Worm (Caenorhabditis elegans) whole organism, late embryonic: ENCODE results near the gene R04D3.3.
A peak's percentile ranks its signal among the peaks of the same experiment; 100 is the strongest.

ENCODE experiments used
- C08G9.2 ChIP-seq: sonication (generic microtip); optimal IDR thresholded peaks from 2 replicates; lab custom pipeline; 2016; ENCODE audit warnings: mild to moderate bottlenecking, missing genetic modification characterization, moderate library complexity, missing compliant biosample characterization
- C38D4.7 ChIP-seq: fragments of 200-800 bp; sonication (Bioruptor generic); optimal IDR thresholded peaks from 2 replicates; lab custom pipeline; 2018; ENCODE audit warnings: mild to moderate bottlenecking, missing genetic modification characterization, moderate library complexity, missing compliant biosample characterization
- T23F11.4 ChIP-seq: fragments of 200-800 bp; sonication (Bioruptor generic); optimal IDR thresholded peaks from 2 replicates; lab custom pipeline; 2018; ENCODE audit warnings: mild to moderate bottlenecking, missing genetic modification characterization, missing compliant biosample characterization
- Y22D7AL.16 ChIP-seq: sonication (generic microtip); optimal IDR thresholded peaks from 2 replicates; lab custom pipeline; 2016; ENCODE audit warnings: missing genetic modification characterization, missing compliant biosample characterization
- ahr-1 ChIP-seq: sonication (generic microtip); optimal IDR thresholded peaks from 2 replicates; lab custom pipeline; 2016; ENCODE audit warnings: missing genetic modification characterization, missing compliant biosample characterization
- ama-1 ChIP-seq: fragments of 150-350 bp; optimal IDR thresholded peaks from 2 replicates; lab custom pipeline; 2014
- ceh-18 ChIP-seq: sonication (generic microtip); optimal IDR thresholded peaks from 2 replicates; lab custom pipeline; 2016; ENCODE audit warnings: missing genetic modification characterization, missing compliant biosample characterization
- ceh-19 ChIP-seq: fragments of 200-800 bp; sonication (Bioruptor generic); optimal IDR thresholded peaks from 2 replicates; lab custom pipeline; 2018; ENCODE audit warnings: mild to moderate bottlenecking, missing genetic modification characterization, missing compliant biosample characterization
- ceh-22 ChIP-seq: sonication (generic microtip); optimal IDR thresholded peaks from 2 replicates; lab custom pipeline; 2017; ENCODE audit warnings: missing biosample characterization, missing genetic modification characterization
- ceh-30 ChIP-seq: fragments of 150-350 bp; optimal IDR thresholded peaks from 2 replicates; lab custom pipeline; 2014; ENCODE audit warnings: missing biosample characterization, missing genetic modification characterization
- ceh-31 ChIP-seq: sonication (generic microtip); optimal IDR thresholded peaks from 2 replicates; lab custom pipeline; 2016; ENCODE audit warnings: missing genetic modification characterization, missing compliant biosample characterization
- ceh-45 ChIP-seq: fragments of 200-800 bp; sonication (Bioruptor generic); IDR thresholded peaks from 2 replicates; pipeline ENCODE4 v1.3.6; 2022; ENCODE audit warnings: missing genetic modification reagents, missing genetic modification characterization, missing compliant biosample characterization
- ceh-48 ChIP-seq: sonication (generic microtip); optimal IDR thresholded peaks from 2 replicates; lab custom pipeline; 2016; ENCODE audit warnings: missing genetic modification characterization, inconsistent platforms, missing compliant biosample characterization
- che-1 ChIP-seq: sonication (generic microtip); optimal IDR thresholded peaks from 2 replicates; lab custom pipeline; 2016; ENCODE audit warnings: mild to moderate bottlenecking, missing genetic modification characterization, missing compliant biosample characterization
- dmd-4 ChIP-seq: sonication (generic microtip); optimal IDR thresholded peaks from 2 replicates; lab custom pipeline; 2016; ENCODE audit warnings: borderline replicate concordance, missing genetic modification characterization, missing compliant biosample characterization
- elt-4 ChIP-seq: sonication (generic microtip); optimal IDR thresholded peaks from 2 replicates; lab custom pipeline; 2016; ENCODE audit warnings: missing genetic modification characterization, missing compliant biosample characterization
- fkh-10 ChIP-seq: fragments of 150-350 bp; optimal IDR thresholded peaks from 2 replicates; lab custom pipeline; 2014; ENCODE audit warnings: missing biosample characterization, missing genetic modification reagents, missing genetic modification characterization
- fkh-6 ChIP-seq: sonication (generic microtip); optimal IDR thresholded peaks from 2 replicates; lab custom pipeline; 2016; ENCODE audit warnings: missing genetic modification characterization, missing compliant biosample characterization
- gmeb-2 ChIP-seq: sonication (generic microtip); optimal IDR thresholded peaks from 2 replicates; lab custom pipeline; 2016; ENCODE audit warnings: missing genetic modification characterization, inconsistent platforms, missing compliant biosample characterization
- hlh-6 ChIP-seq: sonication (generic microtip); optimal IDR thresholded peaks from 2 replicates; lab custom pipeline; 2016; ENCODE audit warnings: missing genotype, missing genetic modification characterization, missing compliant biosample characterization
- lin-11 ChIP-seq: fragments of 200-800 bp; sonication (Bioruptor generic); optimal IDR thresholded peaks from 2 replicates; lab custom pipeline; 2018; ENCODE audit warnings: mild to moderate bottlenecking, missing genetic modification characterization, missing compliant biosample characterization
- madf-2 ChIP-seq: sonication (generic microtip); optimal IDR thresholded peaks from 2 replicates; lab custom pipeline; 2017; ENCODE audit warnings: missing genetic modification characterization, missing compliant biosample characterization
- mec-3 ChIP-seq: sonication (generic microtip); optimal IDR thresholded peaks from 2 replicates; lab custom pipeline; 2016; ENCODE audit warnings: borderline replicate concordance, missing genetic modification characterization, missing compliant biosample characterization
- nfya-1 ChIP-seq: sonication (generic microtip); optimal IDR thresholded peaks from 2 replicates; lab custom pipeline; 2017; ENCODE audit warnings: missing genetic modification characterization, mild to moderate bottlenecking, missing compliant biosample characterization, antibody characterized with exemption, moderate library complexity
- nhr-11 ChIP-seq: fragments of 150-350 bp; optimal IDR thresholded peaks from 2 replicates; lab custom pipeline; 2014; ENCODE audit warnings: missing biosample characterization, missing genetic modification characterization
- nhr-232 ChIP-seq: sonication (generic microtip); optimal IDR thresholded peaks from 2 replicates; lab custom pipeline; 2016; ENCODE audit warnings: missing genetic modification characterization, missing compliant biosample characterization
- npax-4 ChIP-seq: sonication (generic microtip); optimal IDR thresholded peaks from 2 replicates; lab custom pipeline; 2016; ENCODE audit warnings: missing genetic modification characterization, missing compliant biosample characterization
- pag-3 ChIP-seq: sonication (generic microtip); optimal IDR thresholded peaks from 2 replicates; lab custom pipeline; 2016; ENCODE audit warnings: missing compliant biosample characterization, missing genetic modification characterization, borderline replicate concordance
- pat-9 ChIP-seq: fragments of 200-800 bp; sonication (Bioruptor generic); optimal IDR thresholded peaks from 2 replicates; lab custom pipeline; 2018; ENCODE audit warnings: mild to moderate bottlenecking, missing genetic modification characterization, moderate library complexity, missing compliant biosample characterization
- pax-1 ChIP-seq: fragments of 150-350 bp; optimal IDR thresholded peaks from 2 replicates; lab custom pipeline; 2014; ENCODE audit warnings: missing biosample characterization, missing genetic modification characterization
- pha-4 ChIP-seq: fragments of 150-350 bp; optimal IDR thresholded peaks from 2 replicates; lab custom pipeline; 2018; ENCODE audit warnings: missing biosample characterization, missing genetic modification reagents, missing genetic modification characterization
- pqm-1 ChIP-seq: sonication (generic microtip); optimal IDR thresholded peaks from 2 replicates; lab custom pipeline; 2016; ENCODE audit warnings: missing genetic modification characterization, missing compliant biosample characterization
- pros-1 ChIP-seq: fragments of 150-350 bp; optimal IDR thresholded peaks from 2 replicates; lab custom pipeline; 2014; ENCODE audit warnings: missing biosample characterization, missing genetic modification reagents, missing genetic modification characterization
- ref-2 ChIP-seq: sonication (generic microtip); optimal IDR thresholded peaks from 2 replicates; lab custom pipeline; 2016; ENCODE audit warnings: missing genetic modification characterization, missing compliant biosample characterization
- sox-2 ChIP-seq: fragments of 200-800 bp; sonication (Bioruptor generic); IDR thresholded peaks from 2 replicates; pipeline ENCODE4 v1.3.6; 2022; ENCODE audit warnings: missing genetic modification reagents, missing genetic modification characterization, missing compliant biosample characterization
- sox-4 ChIP-seq: sonication (generic microtip); optimal IDR thresholded peaks from 2 replicates; lab custom pipeline; 2017; ENCODE audit warnings: mild to moderate bottlenecking, missing genetic modification characterization, inconsistent platforms, missing compliant biosample characterization
- syd-9 ChIP-seq: sonication (generic microtip); optimal IDR thresholded peaks from 2 replicates; lab custom pipeline; 2016; ENCODE audit warnings: mild to moderate bottlenecking, missing genetic modification characterization, moderate library complexity, missing compliant biosample characterization
- tbx-7 ChIP-seq: sonication (generic microtip); optimal IDR thresholded peaks from 2 replicates; lab custom pipeline; 2016; ENCODE audit warnings: missing genotype, missing genetic modification characterization, missing compliant biosample characterization
- ttx-3 ChIP-seq: sonication (generic microtip); optimal IDR thresholded peaks from 2 replicates; lab custom pipeline; 2016; ENCODE audit warnings: missing genetic modification reagents, missing genetic modification characterization, missing compliant biosample characterization
- unc-3 ChIP-seq, 2 experiments: fragments of 200-800 bp in 1 of 2; sonication (Bioruptor generic) in 1 of 2; sonication (generic microtip) in 1 of 2; conservative IDR thresholded peaks in 1 of 2; optimal IDR thresholded peaks in 1 of 2; 2 replicates each; pipeline versions ENCODE4 v1.3.6 to Lab custom; 2016 to 2022; ENCODE audit warnings: missing compliant biosample characterization in 2 of 2, missing genetic modification characterization in 2 of 2, missing genetic modification reagents in 1 of 2

R04D3.3 gene

DNA sequence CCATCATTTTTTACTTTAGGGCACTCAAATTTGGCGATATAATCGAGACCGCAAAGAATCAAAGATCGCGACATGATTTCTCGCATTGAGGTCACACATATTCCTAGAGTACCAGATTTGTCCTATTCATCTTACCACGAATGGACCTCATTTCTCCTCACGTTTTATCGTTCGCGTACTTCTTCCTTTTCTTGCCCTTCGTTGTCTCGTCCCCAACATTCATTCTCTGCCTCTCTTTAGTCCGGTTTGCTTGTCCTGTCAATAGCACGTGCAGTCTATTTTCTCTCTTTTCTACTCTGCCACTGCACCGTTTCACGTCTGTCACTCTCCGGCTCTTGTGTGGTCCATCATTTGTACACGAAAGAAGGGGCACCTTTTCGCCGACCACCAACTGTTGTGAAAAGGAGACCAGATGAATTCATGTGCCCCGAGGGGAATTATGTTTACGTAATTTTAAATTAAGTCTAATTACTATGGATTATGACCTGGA is 39.0 kb downstream of the R04D3.3 start (continued):
- no peak for TF ChIP-seq nhr-232 (tag; lab: Kevin White, UChicago)
- TF ChIP-seq pqm-1 (tag; lab: Kevin White, UChicago), result no peak
- no peak for TF ChIP-seq T23F11.4
- TF ChIP-seq C38D4.7, result no peak
- TF ChIP-seq lin-11 (tag; lab: Kevin White, UChicago), result no peak
- TF ChIP-seq ceh-22 (tag; lab: Kevin White, UChicago), result no peak
- no peak for TF ChIP-seq pax-1 (tag; lab: Kevin White, UChicago)
- no peak for TF ChIP-seq madf-2 (tag; lab: Kevin White, UChicago)
- TF ChIP-seq nfya-1 (tag; lab: Kevin White, UChicago), result peak; percentile 70
- TF ChIP-seq Y22D7AL.16 (tag; lab: Kevin White, UChicago), result no peak
- peak; percentile 29 for TF ChIP-seq dmd-4 (tag; lab: Kevin White, UChicago)
- no peak for TF ChIP-seq pha-4 (tag; lab: Kevin White, UChicago)
- no peak for TF ChIP-seq sox-4 (tag; lab: Kevin White, UChicago)

DNA sequence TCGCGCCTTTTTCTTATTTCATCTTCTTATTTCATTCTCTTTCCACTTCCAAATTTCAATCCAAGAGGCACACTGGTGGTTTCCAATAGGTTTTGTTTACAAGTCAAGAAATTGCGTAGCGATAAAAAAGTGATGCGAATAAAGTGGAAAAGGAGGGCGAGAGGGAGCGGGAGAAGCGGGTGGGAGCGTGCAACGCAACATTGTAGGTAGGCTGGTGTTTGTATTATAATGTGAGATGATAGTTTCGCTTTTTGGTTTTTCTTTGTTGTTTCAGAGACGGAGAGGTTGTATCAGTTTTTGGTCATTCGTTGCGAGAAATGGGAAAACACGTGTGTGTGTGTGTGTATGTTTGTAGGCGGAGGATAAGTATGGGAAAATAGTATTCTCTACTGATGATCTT is 40.3 kb downstream of the R04D3.3 start:
- TF ChIP-seq mec-3 (tag; lab: Kevin White, UChicago), result no peak
- TF ChIP-seq nfya-1 (tag; lab: Kevin White, UChicago), result no peak
- TF ChIP-seq sox-4 (tag; lab: Kevin White, UChicago), result no peak
- TF ChIP-seq ceh-19, result no peak
- TF ChIP-seq gmeb-2 (tag; lab: Kevin White, UChicago), result no peak
- no peak for TF ChIP-seq T23F11.4

DNA sequence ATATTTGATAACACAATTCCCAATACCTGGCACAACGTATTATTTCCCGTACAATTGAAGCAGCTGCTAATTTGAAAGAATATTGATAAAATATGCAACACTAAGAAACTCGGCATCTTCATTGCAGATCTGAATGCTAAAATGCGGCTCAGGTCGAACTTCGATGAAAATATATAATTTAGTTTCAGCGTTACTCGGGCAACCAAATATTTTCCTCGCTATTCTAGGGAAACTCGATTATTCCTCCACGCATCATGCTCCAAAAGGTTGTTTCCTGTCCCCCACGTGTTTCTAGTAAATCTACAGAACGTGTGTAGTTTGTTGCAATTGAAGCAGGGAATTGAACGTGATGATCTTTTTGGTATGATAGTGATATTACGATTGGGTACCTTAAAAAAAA is 41.3 kb downstream of the R04D3.3 start:
- TF ChIP-seq ref-2 (tag; lab: Kevin White, UChicago) (no peak), ttx-3 (no peak), madf-2 (tag; lab: Kevin White, UChicago) (no peak), ceh-18 (tag; lab: Kevin White, UChicago) (no peak), ahr-1 (tag; lab: Kevin White, UChicago) (no peak), nhr-232 (tag; lab: Kevin White, UChicago) (no peak), ceh-48 (tag; lab: Kevin White, UChicago) (no peak), syd-9 (no peak), ama-1 (lab: Kevin White, UChicago) (no peak)
- TF ChIP-seq, all 69 proteins: peak for 0

DNA sequence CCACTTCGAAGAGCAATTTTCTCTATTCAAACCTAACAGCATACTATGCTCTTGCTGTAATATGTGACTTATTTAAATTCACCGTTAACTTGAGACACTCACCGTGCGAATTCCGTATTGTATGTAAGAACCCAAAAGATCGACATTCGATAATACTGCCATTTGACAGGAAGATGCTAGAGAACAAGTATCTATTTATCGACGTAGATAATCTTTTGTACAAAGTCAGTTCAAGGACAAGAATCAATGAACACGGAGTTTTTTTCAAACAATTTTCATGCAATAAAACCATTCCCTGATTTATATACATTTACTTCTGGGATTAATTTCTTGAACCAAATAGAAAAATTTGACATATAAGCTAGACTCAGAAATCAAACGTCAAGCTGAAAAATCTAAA is 42.2 kb downstream of the R04D3.3 start, which contains the start of gene K08H2.7:
TSS of gene K08H2.7 (minus strand) at position 173 of the 400 bp plus-strand sequence.
- TF ChIP-seq fkh-10 (GFP tag; lab: Kevin White, UChicago) (no peak), sox-2 (GFP tag; lab: Robert Waterston, UW) (no peak), elt-4 (no peak), pag-3 (tag; lab: Kevin White, UChicago) (no peak), npax-4 (tag; lab: Kevin White, UChicago) (no peak), pax-1 (tag; lab: Kevin White, UChicago) (no peak), nhr-11 (tag; lab: Kevin White, UChicago) (no peak), ceh-31 (tag; lab: Kevin White, UChicago) (no peak), unc-3 (GFP tag; conservative IDR thresholded peaks at IDR 0.05; lab: Robert Waterston, UW) (no peak), unc-3 (tag; optimal IDR thresholded peaks at IDR 0.05; lab: Kevin White, UChicago) (no peak), fkh-6 (tag; lab: Kevin White, UChicago) (no peak)

DNA sequence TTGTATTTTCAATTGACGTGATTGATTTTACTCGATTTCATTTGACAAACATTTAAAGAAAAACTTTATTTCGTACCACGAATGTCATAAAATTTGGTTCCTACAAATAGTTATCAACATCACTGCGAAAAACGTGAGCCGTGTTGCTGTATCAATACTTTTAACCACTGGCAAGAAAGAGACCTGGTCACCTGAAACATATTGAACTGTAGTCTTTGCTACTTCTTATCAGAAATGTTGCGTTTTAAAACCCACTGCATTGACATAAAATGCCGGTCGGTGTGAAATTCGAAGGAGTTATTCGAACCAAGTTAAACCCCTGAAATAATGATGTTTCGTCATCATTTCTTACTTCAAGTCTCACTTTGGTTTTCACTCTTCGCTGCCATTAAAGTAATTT is 42.8 kb downstream of the R04D3.3 start:
- TF ChIP-seq ceh-22 (tag; lab: Kevin White, UChicago) (no peak), pax-1 (tag; lab: Kevin White, UChicago) (no peak), ceh-45 (no peak), ceh-30 (tag; lab: Kevin White, UChicago) (no peak), tbx-7 (tag; lab: Kevin White, UChicago) (no peak), C08G9.2 (tag; lab: Kevin White, UChicago) (no peak), npax-4 (tag; lab: Kevin White, UChicago) (no peak), elt-4 (no peak), hlh-6 (tag; lab: Kevin White, UChicago) (no peak), dmd-4 (tag; lab: Kevin White, UChicago) (no peak), pros-1 (tag; lab: Kevin White, UChicago) (no peak), ttx-3 (no peak), unc-3 (GFP tag; conservative IDR thresholded peaks at IDR 0.05; lab: Robert Waterston, UW) (no peak), unc-3 (tag; optimal IDR thresholded peaks at IDR 0.05; lab: Kevin White, UChicago) (no peak), pat-9 (tag; lab: Kevin White, UChicago) (no peak), lin-11 (tag; lab: Kevin White, UChicago) (no peak), mec-3 (tag; lab: Kevin White, UChicago) (no peak), che-1 (tag; lab: Kevin White, UChicago) (no peak), Y22D7AL.16 (tag; lab: Kevin White, UChicago) (no peak)
